Fruit fly (Drosophila melanogaster) whole organism, embryonic: ENCODE measurements around the gene Tusp.

Source experiments
- Adf1 ChIP-seq: fragments of 200-800 bp; sonication (Bioruptor generic); IDR thresholded peaks from 2 replicates; pipeline ENCODE4 v1.3.6; 2022; ENCODE audit warnings: missing biosample characterization, missing genetic modification characterization
- Bgb ChIP-seq: fragments of 200-800 bp; sonication (Bioruptor generic); IDR thresholded peaks from 2 replicates; pipeline ENCODE4 v1.3.6; 2022; ENCODE audit warnings: missing biosample characterization, missing genetic modification characterization; ENCODE audit not compliant: partially characterized antibody
- CG12744 ChIP-seq: fragments of 200-800 bp; sonication (Bioruptor generic); optimal IDR thresholded peaks from 2 replicates; lab custom pipeline; 2016; ENCODE audit warnings: missing biosample characterization, missing genetic modification characterization
- CG12769 ChIP-seq: fragments of 200-800 bp; sonication (Bioruptor generic); optimal IDR thresholded peaks from 2 replicates; lab custom pipeline; 2019; ENCODE audit warnings: missing biosample characterization, mild to moderate bottlenecking, missing genetic modification characterization, moderate library complexity
- CG14441 ChIP-seq: fragments of 200-800 bp; sonication (Bioruptor generic); IDR thresholded peaks from 2 replicates; pipeline ENCODE4 v1.3.6; 2022; ENCODE audit warnings: missing biosample characterization, missing genetic modification characterization
- CG14667 ChIP-seq: fragments of 200-800 bp; sonication (Bioruptor generic); IDR thresholded peaks from 2 replicates; pipeline ENCODE4 v1.3.6; 2022; ENCODE audit warnings: missing biosample characterization, missing genetic modification characterization
- CG14710 ChIP-seq: fragments of 200-800 bp; sonication (Bioruptor generic); optimal IDR thresholded peaks from 3 replicates; lab custom pipeline; 2019; ENCODE audit warnings: missing biosample characterization, mild to moderate bottlenecking, missing genetic modification characterization, moderate library complexity
- CG14860 ChIP-seq: fragments of 200-800 bp; sonication (Bioruptor generic); IDR thresholded peaks from 3 replicates; pipeline ENCODE4 v1.3.6; 2022; ENCODE audit warnings: missing biosample characterization, missing genetic modification characterization; ENCODE audit not compliant: partially characterized antibody
- CG15514 ChIP-seq: fragments of 200-800 bp; sonication (Bioruptor generic); optimal IDR thresholded peaks from 3 replicates; lab custom pipeline; 2017; ENCODE audit warnings: missing biosample characterization, missing genetic modification characterization, mild to moderate bottlenecking, moderate library complexity, missing genetic modification reagents
- CG17328 ChIP-seq: fragments of 200-800 bp; sonication (Bioruptor generic); IDR thresholded peaks from 2 replicates; pipeline ENCODE4 v1.3.6; 2022; ENCODE audit warnings: missing biosample characterization, missing genetic modification characterization
- CG17361 ChIP-seq: fragments of 200-800 bp; sonication (Bioruptor generic); IDR thresholded peaks from 3 replicates; pipeline ENCODE4 v1.3.6; 2022; ENCODE audit warnings: missing biosample characterization, missing genetic modification characterization
- CG18599 ChIP-seq: fragments of 200-800 bp; sonication (Bioruptor generic); optimal IDR thresholded peaks from 3 replicates; lab custom pipeline; 2017; ENCODE audit warnings: missing biosample characterization, missing genetic modification characterization, mild to moderate bottlenecking, moderate library complexity, missing genetic modification reagents
- CG2202 ChIP-seq: fragments of 200-800 bp; sonication (Bioruptor generic); optimal IDR thresholded peaks from 2 replicates; lab custom pipeline; 2018; ENCODE audit warnings: missing biosample characterization, mild to moderate bottlenecking, missing genetic modification characterization
- CG31224 ChIP-seq: fragments of 200-800 bp; sonication (Bioruptor generic); IDR thresholded peaks from 2 replicates; pipeline ENCODE4 v1.3.6; 2022; ENCODE audit warnings: missing biosample characterization, missing genetic modification characterization
- CG32772 ChIP-seq: fragments of 200-800 bp; sonication (Bioruptor generic); IDR thresholded peaks from 2 replicates; pipeline ENCODE4 v1.3.6; 2022; ENCODE audit warnings: missing biosample characterization, missing genetic modification characterization
- CG3281 ChIP-seq: fragments of 200-800 bp; sonication (Bioruptor generic); optimal IDR thresholded peaks from 3 replicates; lab custom pipeline; 2017; ENCODE audit warnings: missing biosample characterization, mild to moderate bottlenecking, missing genetic modification characterization
- CG34376 ChIP-seq: fragments of 200-800 bp; sonication (Bioruptor generic); optimal IDR thresholded peaks from 2 replicates; lab custom pipeline; 2018; ENCODE audit warnings: missing biosample characterization, mild to moderate bottlenecking, missing genetic modification characterization
- CG3726 ChIP-seq: fragments of 200-800 bp; sonication (Bioruptor generic); IDR thresholded peaks from 3 replicates; pipeline ENCODE4, ENCODE4 v1.3.6; 2022; ENCODE audit warnings: missing biosample characterization, missing genetic modification characterization
- CG4617 ChIP-seq: fragments of 200-800 bp; sonication (Bioruptor generic); optimal IDR thresholded peaks from 3 replicates; lab custom pipeline; 2016; ENCODE audit warnings: missing biosample characterization, missing genetic modification characterization, borderline replicate concordance
- CG6175 ChIP-seq: fragments of 200-800 bp; sonication (Bioruptor generic); IDR thresholded peaks from 3 replicates; pipeline ENCODE4 v1.3.6; 2022; ENCODE audit warnings: missing biosample characterization, missing genetic modification characterization
- CG6254 ChIP-seq: fragments of 200-800 bp; sonication (Bioruptor generic); optimal IDR thresholded peaks from 3 replicates; lab custom pipeline; 2017; ENCODE audit warnings: mild to moderate bottlenecking, missing biosample characterization, missing genetic modification reagents, missing genetic modification characterization
- CG6683 ChIP-seq: fragments of 200-800 bp; sonication (Bioruptor generic); optimal IDR thresholded peaks from 2 replicates; lab custom pipeline; 2017; ENCODE audit warnings: missing biosample characterization, mild to moderate bottlenecking, missing genetic modification characterization, missing genetic modification reagents
- CG6689 ChIP-seq: fragments of 200-800 bp; sonication (Bioruptor generic); IDR thresholded peaks from 2 replicates; pipeline ENCODE4 v1.3.6; 2022; ENCODE audit warnings: missing biosample characterization, missing genetic modification characterization
- CG9727 ChIP-seq: fragments of 200-800 bp; sonication (Bioruptor generic); optimal IDR thresholded peaks from 3 replicates; lab custom pipeline; 2017; ENCODE audit warnings: missing biosample characterization, mild to moderate bottlenecking, missing genetic modification characterization
- CG9797 ChIP-seq: fragments of 200-800 bp; sonication (Bioruptor generic); optimal IDR thresholded peaks from 3 replicates; lab custom pipeline; 2018; ENCODE audit warnings: missing biosample characterization, mild to moderate bottlenecking, missing genetic modification characterization
- CHES-1-like ChIP-seq: fragments of 200-800 bp; sonication (Bioruptor generic); optimal IDR thresholded peaks from 2 replicates; lab custom pipeline; 2016; ENCODE audit warnings: missing biosample characterization, missing genetic modification characterization
- D ChIP-seq, 2 experiments: fragments of 200-800 bp in 1 of 2; fragments of >200 bp in 1 of 2; sonication (Bioruptor generic) in 1 of 2; optimal IDR thresholded peaks; 2 replicates in 1 of 2; 3 replicates in 1 of 2; lab custom pipeline; 2017; ENCODE audit warnings: mild to moderate bottlenecking in 1 of 2, missing biosample characterization in 1 of 2, missing genetic modification characterization in 1 of 2, missing genetic modification reagents in 1 of 2
- Doc3 ChIP-seq: fragments of 200-800 bp; sonication (Bioruptor generic); IDR thresholded peaks from 3 replicates; pipeline ENCODE4 v1.3.6; 2022; ENCODE audit warnings: missing biosample characterization, missing genetic modification characterization; ENCODE audit not compliant: partially characterized antibody
- E2f1 ChIP-seq: fragments of 200-800 bp; sonication (Bioruptor generic); IDR thresholded peaks from 2 replicates; pipeline ENCODE4 v1.3.6; 2022; ENCODE audit warnings: missing biosample characterization, missing genetic modification characterization
- Ets65A ChIP-seq: fragments of 200-800 bp; sonication (Bioruptor generic); peaks from one replicate; lab custom pipeline; 2016; ENCODE audit warnings: missing biosample characterization, missing genetic modification characterization
- Hr78 ChIP-seq, 2 experiments: fragments of 200-800 bp in 1 of 2; fragments of >200 bp in 1 of 2; sonication (Bioruptor generic) in 1 of 2; optimal IDR thresholded peaks; 2 replicates each; lab custom pipeline; 2017 to 2019; ENCODE audit warnings: missing biosample characterization in 2 of 2, missing genetic modification characterization in 2 of 2, mild to moderate bottlenecking in 1 of 2, moderate library complexity in 1 of 2
- Taf1 ChIP-seq: fragments of 200-800 bp; sonication (Bioruptor generic); IDR thresholded peaks from 2 replicates; pipeline ENCODE4 v1.3.6; 2022; ENCODE audit warnings: missing biosample characterization, missing genetic modification characterization
- amos ChIP-seq: fragments of 200-800 bp; sonication (Bioruptor generic); IDR thresholded peaks from 2 replicates; pipeline ENCODE4 v1.3.6; 2022; ENCODE audit warnings: missing biosample characterization, missing genetic modification characterization; ENCODE audit not compliant: partially characterized antibody
- bcd ChIP-seq: fragments of 200-800 bp; sonication (Bioruptor generic); optimal IDR thresholded peaks from 2 replicates; lab custom pipeline; 2017; ENCODE audit warnings: missing biosample characterization, mild to moderate bottlenecking, missing genetic modification characterization
- chm ChIP-seq: fragments of 200-800 bp; sonication (Bioruptor generic); IDR thresholded peaks from 2 replicates; pipeline ENCODE4 v1.3.6; 2022; ENCODE audit warnings: missing biosample characterization, missing genetic modification characterization
- ci ChIP-seq: fragments of 200-800 bp; sonication (Bioruptor generic); IDR thresholded peaks from 3 replicates; pipeline ENCODE4 v1.3.6; 2022; ENCODE audit warnings: missing biosample characterization, missing genetic modification characterization
- croc ChIP-seq: fragments of 200-800 bp; sonication (Bioruptor generic); conservative IDR thresholded peaks from 3 replicates; pipeline ENCODE4 v1.3.6; 2022; ENCODE audit warnings: missing biosample characterization, missing genetic modification characterization
- ftz-f1 ChIP-seq: fragments of 200-800 bp; sonication (Bioruptor generic); optimal IDR thresholded peaks from 2 replicates; lab custom pipeline; 2016; ENCODE audit warnings: missing biosample characterization, missing genetic modification characterization
- gem ChIP-seq: fragments of 200-800 bp; sonication (Bioruptor generic); optimal IDR thresholded peaks from 2 replicates; lab custom pipeline; 2019; ENCODE audit warnings: missing biosample characterization, mild to moderate bottlenecking, missing genetic modification characterization, moderate library complexity
- jing ChIP-seq: fragments of 200-800 bp; sonication (Bioruptor generic); optimal IDR thresholded peaks from 2 replicates; lab custom pipeline; 2018; ENCODE audit warnings: missing biosample characterization, mild to moderate bottlenecking, missing genetic modification characterization
- klu ChIP-seq: fragments of 200-800 bp; sonication (Bioruptor generic); IDR thresholded peaks from 2 replicates; pipeline ENCODE4 v1.3.6; 2022; ENCODE audit warnings: missing biosample characterization, missing genetic modification characterization
- lilli ChIP-seq: fragments of 200-800 bp; sonication (Bioruptor generic); optimal IDR thresholded peaks from 3 replicates; lab custom pipeline; 2016; ENCODE audit warnings: missing biosample characterization, missing genetic modification characterization
- pum ChIP-seq: fragments of 200-800 bp; sonication (Bioruptor generic); optimal IDR thresholded peaks from 2 replicates; lab custom pipeline; 2016; ENCODE audit warnings: missing biosample characterization, missing genetic modification characterization
- stwl ChIP-seq: fragments of 200-800 bp; sonication (Bioruptor generic); optimal IDR thresholded peaks from 3 replicates; lab custom pipeline; 2018; ENCODE audit warnings: missing biosample characterization, mild to moderate bottlenecking, missing genetic modification characterization, moderate library complexity
- tap ChIP-seq: fragments of 200-800 bp; optimal IDR thresholded peaks from 3 replicates; lab custom pipeline; 2019; ENCODE audit warnings: missing biosample characterization, mild to moderate bottlenecking, missing genetic modification characterization, moderate library complexity
- tll ChIP-seq, 2 experiments: fragments of 200-800 bp in 1 of 2; fragments of >200 bp in 1 of 2; sonication (Bioruptor generic) in 1 of 2; optimal IDR thresholded peaks; 2 replicates each; lab custom pipeline; 2017 to 2019; ENCODE audit warnings: missing biosample characterization in 2 of 2, missing genetic modification characterization in 2 of 2, mild to moderate bottlenecking in 1 of 2, moderate library complexity in 1 of 2
- yki ChIP-seq: fragments of >200 bp; optimal IDR thresholded peaks from 3 replicates; lab custom pipeline; 2018
- zf30C ChIP-seq: fragments of 200-800 bp; sonication (Bioruptor generic); optimal IDR thresholded peaks from 3 replicates; lab custom pipeline; 2018; ENCODE audit warnings: missing biosample characterization, mild to moderate bottlenecking, missing genetic modification characterization

Tusp gene

dm6 chr3R:27636010-27636584, 28.4 kb downstream of the Tusp start, which contains the start of the genes CG5611 and Mtl (continued):
- 0 out of 3 replicates have a peak, but pooled peaks have one; percentile 35 for TF ChIP-seq Doc3 (GFP tag; lab: Robert Waterston, UW)
- TF ChIP-seq CHES-1-like = peak; percentile 96
- TF ChIP-seq ci (GFP tag; lab: Robert Waterston, UW) = peak; percentile 100
- peak; percentile 100 for TF ChIP-seq chm (GFP tag; lab: Robert Waterston, UW)
- TF ChIP-seq lilli (GFP tag; lab: Kevin White, UChicago) = peak; percentile 99
- TF ChIP-seq amos (GFP tag; lab: Robert Waterston, UW) = peak; percentile 37; the same call in 1 of the 2 replicates
- peak; percentile 95 for TF ChIP-seq Adf1 (GFP tag; lab: Robert Waterston, UW)
- TF ChIP-seq CG34376 (GFP tag; lab: Kevin White, UChicago) = peak; percentile 99
- no peak for TF ChIP-seq D (optimal IDR thresholded peaks at IDR 0.05; lab: Kevin White, UChicago)
- TF ChIP-seq D (GFP tag; optimal IDR thresholded peaks at IDR 0.05; lab: Kevin White, UChicago) = peak; percentile 99
- TF ChIP-seq CG9797 (GFP tag; lab: Kevin White, UChicago) = peak; percentile 60
- peak; percentile 100 for TF ChIP-seq CG2202 (tag; lab: Kevin White, UChicago)
- peak; percentile 56 for TF ChIP-seq zf30C (GFP tag; lab: Kevin White, UChicago)
- peak; percentile 100 for TF ChIP-seq Ets65A
- TF ChIP-seq CG14667 = peak; percentile 100
- peak; percentile 100 for TF ChIP-seq Taf1 (GFP tag; lab: Robert Waterston, UW)
- peak; percentile 100 for TF ChIP-seq CG17361
- TF ChIP-seq CG6254 (GFP tag; lab: Kevin White, UChicago) = peak; percentile 98
- TF ChIP-seq CG4617 (GFP tag; lab: Kevin White, UChicago) = peak; percentile 100
- peak; percentile 99 for TF ChIP-seq CG18599 (GFP tag; lab: Kevin White, UChicago)
- TF ChIP-seq klu (GFP tag; lab: Robert Waterston, UW) = peak; percentile 100
- peak; percentile 93 for TF ChIP-seq ftz-f1 (GFP tag; lab: Kevin White, UChicago)
- TF ChIP-seq Hr78 (GFP tag; optimal IDR thresholded peaks at IDR 0.05; lab: Kevin White, UChicago) = peak in 1 of 2 experiments; percentile 94
- no peak for TF ChIP-seq CG14860 (GFP tag; lab: Robert Waterston, UW)
- TF ChIP-seq gem = peak; percentile 100
- peak; percentile 100 for TF ChIP-seq tap (tag; lab: Kevin White, UChicago)
- peak; percentile 98 for TF ChIP-seq CG12744 (GFP tag; lab: Kevin White, UChicago)
- TF ChIP-seq CG6683 (GFP tag; lab: Kevin White, UChicago) = peak; percentile 99
- peak; percentile 100 for TF ChIP-seq CG14441 (GFP tag; lab: Robert Waterston, UW)
- TF ChIP-seq tll (GFP tag; optimal IDR thresholded peaks at IDR 0.05; lab: Kevin White, UChicago) = peak; percentile 11 to 87
- TF ChIP-seq Bgb = peak; percentile 40; the same call in 1 of the 2 replicates
- peak; percentile 100 for TF ChIP-seq CG3726 (GFP tag; lab: Robert Waterston, UW)
- peak; percentile 96 for TF ChIP-seq stwl (tag; lab: Kevin White, UChicago)
- TF ChIP-seq CG9727 = peak; percentile 100
- TF ChIP-seq E2f1 (GFP tag; lab: Robert Waterston, UW) = peak; percentile 100
- TF ChIP-seq CG15514 (GFP tag; lab: Kevin White, UChicago) = peak; percentile 95
- peak; percentile 100 for TF ChIP-seq CG12769 (tag; lab: Kevin White, UChicago)
- TF ChIP-seq yki = no peak
- TF ChIP-seq croc (GFP tag; lab: Robert Waterston, UW) = peak; percentile 100
- peak; percentile 99 for TF ChIP-seq CG31224 (GFP tag; lab: Robert Waterston, UW)
- TF ChIP-seq bcd (GFP tag; lab: Kevin White, UChicago) = peak; percentile 100
- peak; percentile 97 for TF ChIP-seq pum (GFP tag; lab: Kevin White, UChicago)
- TF ChIP-seq CG14710 = peak; percentile 99
- peak; percentile 100 for TF ChIP-seq CG6689 (GFP tag; lab: Robert Waterston, UW)
- TF ChIP-seq CG17328 = peak; percentile 100
- peak; percentile 99 for TF ChIP-seq jing
- TF ChIP-seq CG32772 (GFP tag; lab: Robert Waterston, UW) = peak; percentile 100
- peak; percentile 100 for TF ChIP-seq CG6175
- TF ChIP-seq CG3281 (GFP tag; lab: Kevin White, UChicago) = peak; percentile 99
